Worm (Caenorhabditis elegans): Measurements from ENCODE around the gene nlp-28.

DNA sequence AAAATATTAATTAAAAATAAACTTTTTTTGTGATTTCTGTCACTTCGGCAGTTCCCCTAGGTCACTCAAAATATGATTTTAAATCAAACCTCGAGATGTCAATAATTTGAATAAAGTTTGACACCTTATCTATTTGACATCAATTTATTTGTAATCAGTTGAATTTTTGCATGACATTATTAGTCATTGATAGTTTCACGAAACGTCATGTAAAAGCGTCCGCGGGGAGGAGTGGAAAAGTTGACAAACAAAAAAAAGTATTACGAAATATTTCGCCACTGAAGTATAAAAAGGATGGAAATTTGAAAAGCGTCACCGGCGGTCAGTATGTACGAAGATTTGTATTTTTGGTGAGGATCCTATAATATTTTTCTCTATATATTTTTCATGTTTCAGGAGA, 37.1 kb downstream of the nlp-28 start, which contains the start of gene K09D9.1:
- no peak for TF ChIP-seq nhr-237 (tag; optimal IDR thresholded peaks at IDR 0.05)
- TF ChIP-seq lsy-2 (tag; optimal IDR thresholded peaks at IDR 0.05) = no peak
- no peak for TF ChIP-seq nhr-12 (tag; optimal IDR thresholded peaks at IDR 0.05)
- TF ChIP-seq ama-1 (optimal IDR thresholded peaks at IDR 0.05) = no peak
